Worm (Caenorhabditis elegans) whole organism, L4/young adult: ENCODE measurements around the gene T23B5.4.

Experiments
- W03F9.2 ChIP-seq: fragments of 150-350 bp; optimal IDR thresholded peaks from 2 replicates; lab custom pipeline; 2014; ENCODE audit warnings: missing biosample characterization, missing genetic modification characterization
- dao-5 ChIP-seq: sonication (generic microtip); optimal IDR thresholded peaks from 2 replicates; lab custom pipeline; 2016; ENCODE audit warnings: missing genotype, missing genetic modification characterization, moderate library complexity, missing compliant biosample characterization

DNA sequence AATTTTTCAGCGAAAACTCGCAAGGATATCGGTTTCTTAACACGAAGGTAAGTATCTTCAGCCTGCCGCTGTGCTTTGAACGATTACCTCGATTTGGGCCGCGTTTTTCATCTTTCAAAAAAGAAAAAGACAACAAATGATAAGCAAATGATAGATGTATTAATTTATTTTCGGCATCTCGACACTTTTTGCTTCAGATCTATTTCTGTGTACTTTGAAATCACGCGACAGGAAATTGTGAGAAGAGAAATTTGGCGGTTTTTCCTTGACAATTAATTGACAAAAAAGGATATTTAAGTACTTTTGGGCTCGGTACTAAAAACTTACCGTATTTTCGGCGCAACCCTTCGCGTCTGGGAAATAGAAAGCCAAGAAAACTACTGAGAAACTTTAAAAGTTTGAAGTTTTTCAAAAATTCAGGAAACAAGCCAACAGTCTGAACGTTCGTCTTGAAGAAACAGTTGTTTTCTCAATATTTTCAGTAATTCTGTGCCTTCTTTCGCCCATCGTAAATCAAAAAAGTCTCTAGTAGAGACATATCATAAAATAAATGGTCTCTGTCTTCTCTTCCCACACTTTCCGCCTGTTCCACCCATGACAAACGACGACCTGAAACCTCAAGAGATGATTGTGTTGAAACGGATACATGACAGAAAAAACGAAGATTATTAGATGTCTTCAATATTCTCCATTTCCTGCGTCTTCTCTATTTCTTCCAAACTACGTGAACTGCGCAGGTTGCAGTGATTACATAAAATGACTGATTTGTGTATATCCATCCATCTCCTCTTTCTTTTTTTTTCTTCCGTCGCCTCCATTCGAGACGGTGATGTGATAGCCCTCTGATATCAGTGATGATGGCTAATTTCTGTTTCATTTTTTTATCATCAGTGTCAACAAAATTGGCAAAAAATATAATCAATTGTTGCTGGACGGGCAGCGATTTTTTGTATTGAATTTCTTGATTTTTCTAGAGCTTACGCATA is 33.6 kb upstream of the T23B5.4 start:
- no peak for TF ChIP-seq W03F9.2 (tag; lab: Kevin White, UChicago)
- no peak for TF ChIP-seq dao-5 (tag; lab: Kevin White, UChicago)
